Fruit fly (Drosophila melanogaster) whole organism, embryonic: ENCODE data around the gene CG9626.

Experiments
- Atf-2 ChIP-seq: fragments of 200-800 bp; sonication (Bioruptor generic); optimal IDR thresholded peaks from 2 replicates; lab custom pipeline; 2016; ENCODE audit warnings: missing biosample characterization, missing genetic modification characterization
- Awh ChIP-seq: fragments of 200-800 bp; sonication (Bioruptor generic); IDR thresholded peaks from 2 replicates; pipeline ENCODE4, ENCODE4 v1.3.6; 2022; ENCODE audit warnings: missing biosample characterization, missing genetic modification characterization
- B-H2 ChIP-seq: fragments of 200-800 bp; sonication (Bioruptor generic); optimal IDR thresholded peaks from 2 replicates; lab custom pipeline; 2018; ENCODE audit warnings: missing biosample characterization, mild to moderate bottlenecking, missing genetic modification characterization
- CG10565 ChIP-seq: fragments of 200-800 bp; sonication (Bioruptor generic); optimal IDR thresholded peaks from 3 replicates; lab custom pipeline; 2016; ENCODE audit warnings: missing biosample characterization, mild to moderate bottlenecking, missing genetic modification characterization
- CG11398 ChIP-seq: fragments of 200-800 bp; sonication (Bioruptor generic); optimal IDR thresholded peaks from 2 replicates; lab custom pipeline; 2016; ENCODE audit warnings: missing biosample characterization, missing genetic modification characterization
- CG11696 ChIP-seq: fragments of 200-800 bp; sonication (Bioruptor generic); IDR thresholded peaks from 2 replicates; pipeline ENCODE4 v1.3.6; 2022; ENCODE audit warnings: missing biosample characterization, missing genetic modification characterization
- CG12391 ChIP-seq: fragments of 200-800 bp; sonication (Bioruptor generic); optimal IDR thresholded peaks from 3 replicates; lab custom pipeline; 2018; ENCODE audit warnings: missing biosample characterization, mild to moderate bottlenecking, missing genetic modification characterization, moderate library complexity
- CG12769 ChIP-seq: fragments of 200-800 bp; sonication (Bioruptor generic); optimal IDR thresholded peaks from 2 replicates; lab custom pipeline; 2019; ENCODE audit warnings: missing biosample characterization, mild to moderate bottlenecking, missing genetic modification characterization, moderate library complexity
- CG14014 ChIP-seq: fragments of 200-800 bp; sonication (Bioruptor generic); IDR thresholded peaks from 2 replicates; pipeline ENCODE4 v1.3.6; 2022; ENCODE audit warnings: missing biosample characterization, missing genetic modification characterization
- CG15269 ChIP-seq: fragments of 200-800 bp; sonication (Bioruptor generic); optimal IDR thresholded peaks from 2 replicates; lab custom pipeline; 2018; ENCODE audit warnings: missing biosample characterization, mild to moderate bottlenecking, missing genetic modification characterization, moderate library complexity
- CG15479 ChIP-seq: fragments of 200-800 bp; sonication (Bioruptor generic); optimal IDR thresholded peaks from 3 replicates; lab custom pipeline; 2019; ENCODE audit warnings: missing biosample characterization, mild to moderate bottlenecking, missing genetic modification characterization, moderate library complexity
- CG17802 ChIP-seq: fragments of 200-800 bp; sonication (Bioruptor generic); optimal IDR thresholded peaks from 2 replicates; lab custom pipeline; 2018; ENCODE audit warnings: missing biosample characterization, mild to moderate bottlenecking, missing genetic modification characterization, moderate library complexity
- CG1792 ChIP-seq: fragments of 200-800 bp; sonication (Bioruptor generic); optimal IDR thresholded peaks from 2 replicates; lab custom pipeline; 2016; ENCODE audit warnings: missing biosample characterization, missing genetic modification characterization
- CG33213 ChIP-seq: fragments of 200-800 bp; sonication (Bioruptor generic); optimal IDR thresholded peaks from 3 replicates; lab custom pipeline; 2016; ENCODE audit warnings: missing biosample characterization, missing genetic modification characterization
- CG4328 ChIP-seq: fragments of 200-800 bp; sonication (Bioruptor generic); optimal IDR thresholded peaks from 3 replicates; lab custom pipeline; 2017; ENCODE audit warnings: missing biosample characterization, missing genetic modification reagents, missing genetic modification characterization
- CG7928 ChIP-seq: fragments of 200-800 bp; sonication (Bioruptor generic); optimal IDR thresholded peaks from 2 replicates; lab custom pipeline; 2017; ENCODE audit warnings: missing biosample characterization, mild to moderate bottlenecking, missing genetic modification characterization
- CG8944 ChIP-seq: fragments of 200-800 bp; sonication (Bioruptor generic); optimal IDR thresholded peaks from 3 replicates; lab custom pipeline; 2016; ENCODE audit warnings: missing biosample characterization, missing genetic modification characterization
- Dek ChIP-seq: fragments of 200-800 bp; sonication (Bioruptor generic); optimal IDR thresholded peaks from 3 replicates; lab custom pipeline; 2019; ENCODE audit warnings: missing biosample characterization, mild to moderate bottlenecking, missing genetic modification characterization, moderate library complexity
- Dll ChIP-seq: fragments of 200-800 bp; sonication (Bioruptor generic); IDR thresholded peaks from 4 replicates; pipeline ENCODE4 v1.3.6; 2022; ENCODE audit warnings: missing biosample characterization, missing genetic modification characterization; ENCODE audit not compliant: partially characterized antibody
- HLH4C ChIP-seq: fragments of 200-800 bp; sonication (Bioruptor generic); IDR thresholded peaks from 3 replicates; pipeline ENCODE4 v1.3.6; 2022; ENCODE audit warnings: missing biosample characterization, missing genetic modification characterization; ENCODE audit not compliant: partially characterized antibody
- Hr51 ChIP-seq, 2 experiments: fragments of 200-800 bp; sonication (Bioruptor generic); optimal IDR thresholded peaks; 2 replicates in 1 of 2; 3 replicates in 1 of 2; lab custom pipeline; 2016 to 2018; ENCODE audit warnings: missing biosample characterization in 2 of 2, missing genetic modification characterization in 2 of 2, mild to moderate bottlenecking in 1 of 2, moderate library complexity in 1 of 2
- Mrtf ChIP-seq: fragments of 200-800 bp; sonication (Bioruptor generic); IDR thresholded peaks from 3 replicates; pipeline ENCODE4 v1.3.6; 2022; ENCODE audit warnings: missing biosample characterization, missing genetic modification characterization
- Nf-YB ChIP-seq: fragments of 200-800 bp; sonication (Bioruptor generic); optimal IDR thresholded peaks from 3 replicates; lab custom pipeline; 2019; ENCODE audit warnings: missing biosample characterization, mild to moderate bottlenecking, missing genetic modification characterization, moderate library complexity
- Optix ChIP-seq: fragments of 200-800 bp; sonication (Bioruptor generic); IDR thresholded peaks from 3 replicates; pipeline ENCODE4 v1.3.6; 2022; ENCODE audit warnings: missing biosample characterization, missing genetic modification characterization
- Poxn ChIP-seq: fragments of 200-800 bp; sonication (Bioruptor generic); IDR thresholded peaks from 2 replicates; pipeline ENCODE4 v1.3.6; 2022; ENCODE audit warnings: missing biosample characterization, missing genetic modification characterization
- Side ChIP-seq: fragments of 200-800 bp; sonication (Bioruptor generic); optimal IDR thresholded peaks from 2 replicates; lab custom pipeline; 2016; ENCODE audit warnings: missing biosample characterization, missing genetic modification characterization
- Sry-β ChIP-seq: fragments of 200-800 bp; sonication (Bioruptor generic); optimal IDR thresholded peaks from 2 replicates; lab custom pipeline; 2018; ENCODE audit warnings: missing biosample characterization, mild to moderate bottlenecking, missing genetic modification characterization, moderate library complexity
- amos ChIP-seq: fragments of 200-800 bp; sonication (Bioruptor generic); IDR thresholded peaks from 2 replicates; pipeline ENCODE4 v1.3.6; 2022; ENCODE audit warnings: missing biosample characterization, missing genetic modification characterization; ENCODE audit not compliant: partially characterized antibody
- cas ChIP-seq: fragments of 200-800 bp; sonication (Bioruptor generic); IDR thresholded peaks from 2 replicates; pipeline ENCODE4 v1.3.6; 2022; ENCODE audit warnings: missing biosample characterization, missing genetic modification characterization
- ci ChIP-seq: fragments of 200-800 bp; sonication (Bioruptor generic); IDR thresholded peaks from 3 replicates; pipeline ENCODE4 v1.3.6; 2022; ENCODE audit warnings: missing biosample characterization, missing genetic modification characterization
- crp ChIP-seq, 2 experiments: fragments of 200-800 bp; sonication (Bioruptor generic); optimal IDR thresholded peaks; 2 replicates in 1 of 2; 3 replicates in 1 of 2; lab custom pipeline; 2017; ENCODE audit warnings: missing biosample characterization in 2 of 2, missing genetic modification characterization in 2 of 2, mild to moderate bottlenecking in 1 of 2, moderate library complexity in 1 of 2
- dati ChIP-seq: fragments of 200-800 bp; sonication (Bioruptor generic); IDR thresholded peaks from 2 replicates; pipeline ENCODE4 v1.3.6; 2022; ENCODE audit warnings: missing biosample characterization, missing genetic modification characterization
- ewg ChIP-seq: fragments of 200-800 bp; sonication (Bioruptor generic); optimal IDR thresholded peaks from 3 replicates; lab custom pipeline; 2017; ENCODE audit warnings: mild to moderate bottlenecking, missing biosample characterization, missing genetic modification reagents, missing genetic modification characterization
- gfzf ChIP-seq: fragments of 200-800 bp; sonication (Bioruptor generic); optimal IDR thresholded peaks from 2 replicates; lab custom pipeline; 2016; ENCODE audit warnings: missing biosample characterization, mild to moderate bottlenecking, missing genetic modification characterization, moderate library complexity
- grn ChIP-seq: fragments of 200-800 bp; sonication (Bioruptor generic); optimal IDR thresholded peaks from 3 replicates; lab custom pipeline; 2017; ENCODE audit warnings: missing biosample characterization, missing genetic modification characterization
- gro ChIP-seq: fragments of 200-800 bp; sonication (Bioruptor generic); optimal IDR thresholded peaks from 2 replicates; lab custom pipeline; 2016; ENCODE audit warnings: missing biosample characterization, missing genetic modification characterization
- gsb ChIP-seq: fragments of 200-800 bp; sonication (Bioruptor generic); IDR thresholded peaks from 2 replicates; pipeline ENCODE4 v1.3.6; 2022; ENCODE audit warnings: missing biosample characterization, missing genetic modification characterization
- mirr ChIP-seq: fragments of 200-800 bp; sonication (Bioruptor generic); optimal IDR thresholded peaks from 3 replicates; lab custom pipeline; 2018; ENCODE audit warnings: missing biosample characterization, mild to moderate bottlenecking, missing genetic modification characterization
- nmo ChIP-seq: fragments of 200-800 bp; sonication (Bioruptor generic); optimal IDR thresholded peaks from 2 replicates; lab custom pipeline; 2018; ENCODE audit warnings: missing biosample characterization, mild to moderate bottlenecking, missing genetic modification characterization, moderate library complexity
- otp ChIP-seq: fragments of 200-800 bp; sonication (Bioruptor generic); IDR thresholded peaks from 3 replicates; pipeline ENCODE4, ENCODE4 v1.3.6; 2022; ENCODE audit warnings: missing biosample characterization, missing genetic modification characterization
- pan ChIP-seq, 4 experiments: fragments of >200 bp in 3 of 4; fragments of 200-800 bp in 1 of 4; sonication (Bioruptor generic) in 1 of 4; optimal IDR thresholded peaks in 3 of 4; IDR thresholded peaks in 1 of 4; 2 replicates each; pipeline versions ENCODE4 v1.3.6 to Lab custom; 2017 to 2022; ENCODE audit warnings: missing biosample characterization in 2 of 4, missing genetic modification characterization in 2 of 4, mixed read lengths in 1 of 4
- ro ChIP-seq: fragments of 200-800 bp; sonication (Bioruptor generic); IDR thresholded peaks from 2 replicates; pipeline ENCODE4 v1.3.6; 2022; ENCODE audit warnings: missing biosample characterization, missing genetic modification characterization
- sens-2 ChIP-seq: fragments of 200-800 bp; sonication (Bioruptor generic); IDR thresholded peaks from 2 replicates; pipeline ENCODE4 v1.3.6; 2022; ENCODE audit warnings: missing biosample characterization, missing genetic modification characterization
- sim ChIP-seq: fragments of 200-800 bp; sonication (Bioruptor generic); IDR thresholded peaks from 2 replicates; pipeline ENCODE4 v1.3.6; 2022; ENCODE audit warnings: missing biosample characterization, missing genetic modification characterization
- slp2 ChIP-seq: fragments of 200-800 bp; sonication (Bioruptor generic); optimal IDR thresholded peaks from 2 replicates; lab custom pipeline; 2016; ENCODE audit warnings: missing biosample characterization, missing genetic modification characterization
- tna ChIP-seq: fragments of 200-800 bp; sonication (Bioruptor generic); IDR thresholded peaks from 2 replicates; pipeline ENCODE4 v1.3.6; 2022; ENCODE audit warnings: missing biosample characterization, missing genetic modification characterization; ENCODE audit not compliant: partially characterized antibody
- usp ChIP-seq: fragments of >200 bp; optimal IDR thresholded peaks from 2 replicates; lab custom pipeline; 2017; ENCODE audit warnings: missing biosample characterization, missing genetic modification characterization

CG9626 gene

DNA sequence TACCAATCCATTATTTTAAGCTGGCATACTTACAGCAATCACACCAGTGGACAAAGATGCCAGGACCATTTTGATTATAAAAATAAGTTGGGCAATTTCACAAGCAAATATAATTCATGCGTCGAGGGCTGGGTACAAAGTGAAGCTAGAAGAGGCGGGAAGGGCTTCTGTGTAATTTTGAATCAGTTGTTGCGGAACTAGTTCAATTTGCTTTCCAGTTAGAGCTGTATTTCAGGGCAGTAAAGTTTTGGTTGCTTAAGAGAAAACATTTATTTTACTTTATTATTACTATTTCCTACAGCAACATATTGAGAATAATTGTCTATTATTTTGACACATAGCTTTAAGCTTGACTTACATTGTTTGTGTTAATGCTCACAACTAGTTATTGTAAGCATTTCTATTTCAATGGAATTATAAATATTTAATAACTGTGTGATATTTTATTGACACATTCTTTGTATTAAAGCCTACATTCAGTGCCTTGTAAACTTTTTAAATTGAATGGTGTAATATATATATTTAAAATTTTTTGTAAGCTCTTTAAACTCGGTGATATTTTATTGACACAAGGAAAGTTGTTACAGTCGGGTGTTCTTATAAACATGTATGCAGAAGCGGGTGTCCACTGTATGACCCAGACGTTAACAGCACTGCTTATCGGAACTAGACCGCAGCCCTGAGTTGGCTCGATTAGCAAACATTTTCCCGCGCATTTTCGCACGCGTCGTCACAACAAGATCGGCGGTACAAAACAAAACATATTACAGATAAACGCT is 36.3 kb downstream of the CG9626 start, which contains the start of the genes RPA1 and Mcm2 (continued):
- TF ChIP-seq CG4328 (GFP tag; lab: Kevin White, UChicago) (peak; percentile 83), CG12391 (tag; lab: Kevin White, UChicago) (peak; percentile 81), otp (GFP tag; lab: Robert Waterston, UW) (peak; percentile 58; the same call in 1 of the 3 replicates), CG14014 (peak; percentile 76), usp (GFP tag; lab: Kevin White, UChicago) (no peak), amos (peak; percentile 48), Side (GFP tag; lab: Kevin White, UChicago) (peak; percentile 5), Nf-YB (peak; percentile 51), gsb (GFP tag; lab: Robert Waterston, UW) (0 out of 2 replicates have a peak, but pooled peaks have one; percentile 19), CG11398 (GFP tag; lab: Kevin White, UChicago) (no peak), ewg (peak; percentile 42), CG15269 (tag; lab: Kevin White, UChicago) (peak; percentile 78), CG33213 (no peak), B-H2 (GFP tag; lab: Kevin White, UChicago) (peak; percentile 68), CG15479 (GFP tag; lab: Kevin White, UChicago) (no peak), CG10565 (GFP tag; lab: Kevin White, UChicago) (no peak), sim (GFP tag; lab: Robert Waterston, UW) (no peak), Hr51 (GFP tag; optimal IDR thresholded peaks at IDR 0.05; lab: Kevin White, UChicago) (peak in 1 of 2 experiments; percentile 60), CG11696 (0 out of 2 replicates have a peak, but pooled peaks have one; percentile 8), CG8944 (GFP tag; lab: Kevin White, UChicago) (no peak), CG7928 (GFP tag; lab: Kevin White, UChicago) (peak; percentile 93), ro (GFP tag; lab: Robert Waterston, UW) (peak; percentile 32; the same call in 1 of the 2 replicates), CG12769 (tag; lab: Kevin White, UChicago) (no peak), CG17802 (tag; lab: Kevin White, UChicago) (peak; percentile 15), Optix (no peak; the same call in 2 of the 3 replicates), crp (GFP tag; optimal IDR thresholded peaks at IDR 0.05; lab: Kevin White, UChicago) (peak in 1 of 2 experiments; percentile 42), CG1792 (GFP tag; lab: Kevin White, UChicago) (peak; percentile 32), mirr (GFP tag; lab: Kevin White, UChicago) (no peak), Atf-2 (GFP tag; lab: Kevin White, UChicago) (no peak), Dek (tag; lab: Kevin White, UChicago) (peak; percentile 78), dati (GFP tag; lab: Robert Waterston, UW) (0 out of 2 replicates have a peak, but pooled peaks have one; percentile 23), Awh (GFP tag; lab: Robert Waterston, UW) (peak; percentile 37; the same call in 1 of the 2 replicates), Sry-β (GFP tag; lab: Kevin White, UChicago) (peak; percentile 30), Poxn (peak; percentile 54; the same call in 1 of the 2 replicates), Mrtf (GFP tag; lab: Robert Waterston, UW) (peak; percentile 75; the same call in 1 of the 3 replicates), sens-2 (GFP tag; lab: Robert Waterston, UW) (peak; percentile 56; the same call in 1 of the 2 replicates), slp2 (GFP tag; lab: Kevin White, UChicago) (no peak), nmo (GFP tag; lab: Kevin White, UChicago) (peak; percentile 87), gro (GFP tag; lab: Kevin White, UChicago) (no peak), Dll (no peak), pan (optimal IDR thresholded peaks at IDR 0.05; lab: Kevin White, UChicago) (no peak), pan (GFP tag; optimal IDR thresholded peaks at IDR 0.05 in 1 of 2, IDR thresholded peaks at IDR 0.05 in 1 of 2) (peak in 1 of 2 experiments; percentile 79), ci (GFP tag; lab: Robert Waterston, UW) (peak; percentile 69), grn (GFP tag; lab: Kevin White, UChicago) (no peak), tna (no peak), cas (GFP tag; lab: Robert Waterston, UW) (peak; percentile 63; the same call in 1 of the 2 replicates), HLH4C (no peak), gfzf (GFP tag; lab: Kevin White, UChicago) (no peak)
